Worm (Caenorhabditis elegans) whole organism, mixed stage, embryonic: Measurements from ENCODE around the gene btb-18.

Experiments
- ces-1 ChIP-seq: fragments of 150-350 bp; optimal IDR thresholded peaks from 2 replicates; lab custom pipeline; 2014; ENCODE audit warnings: missing biosample characterization, missing genetic modification reagents, missing genetic modification characterization
- elt-3 ChIP-seq: fragments of 150-350 bp; optimal IDR thresholded peaks from 2 replicates; lab custom pipeline; 2014; ENCODE audit warnings: missing biosample characterization, missing genetic modification characterization
- lin-32 ChIP-seq: fragments of 200-800 bp; sonication (Bioruptor generic); optimal IDR thresholded peaks from 2 replicates; lab custom pipeline; 2018; ENCODE audit warnings: mild to moderate bottlenecking, missing genetic modification characterization, missing compliant biosample characterization
- mep-1 ChIP-seq: fragments of 150-350 bp; optimal IDR thresholded peaks from 2 replicates; lab custom pipeline; 2017; ENCODE audit warnings: missing biosample characterization, missing genetic modification reagents, missing genetic modification characterization, inconsistent platforms
- mls-2 ChIP-seq: sonication (generic microtip); optimal IDR thresholded peaks from 2 replicates; lab custom pipeline; 2016; ENCODE audit warnings: mild to moderate bottlenecking, missing genetic modification characterization, moderate library complexity, missing compliant biosample characterization
- nhr-12 ChIP-seq: fragments of 150-350 bp; optimal IDR thresholded peaks from 2 replicates; lab custom pipeline; 2014; ENCODE audit warnings: missing biosample characterization, missing genetic modification characterization
- nhr-2 ChIP-seq: fragments of 150-350 bp; optimal IDR thresholded peaks from 2 replicates; lab custom pipeline; 2014; ENCODE audit warnings: missing biosample characterization, missing genetic modification characterization
- nhr-28 ChIP-seq: fragments of 150-350 bp; optimal IDR thresholded peaks from 2 replicates; lab custom pipeline; 2014; ENCODE audit warnings: missing biosample characterization, missing genetic modification characterization
- nhr-76 ChIP-seq: sonication (generic microtip); optimal IDR thresholded peaks from 2 replicates; lab custom pipeline; 2017; ENCODE audit warnings: missing biosample characterization, missing genetic modification characterization
- pha-4 ChIP-seq: fragments of 150-350 bp; optimal IDR thresholded peaks from 2 replicates; lab custom pipeline; 2018; ENCODE audit warnings: missing biosample characterization, missing genetic modification reagents, missing genetic modification characterization
- snpc-4 ChIP-seq: fragments of 150-350 bp; optimal IDR thresholded peaks from 2 replicates; lab custom pipeline; 2014; ENCODE audit warnings: missing biosample characterization, missing genetic modification characterization
- unc-39 ChIP-seq: fragments of 150-350 bp; optimal IDR thresholded peaks from 2 replicates; lab custom pipeline; 2014; ENCODE audit warnings: missing biosample characterization, missing genetic modification characterization
- unc-62 ChIP-seq: fragments of 150-350 bp; optimal IDR thresholded peaks from 2 replicates; lab custom pipeline; 2014; ENCODE audit warnings: missing biosample characterization, missing genetic modification reagents, missing genetic modification characterization

- no peak for TF ChIP-seq unc-62 (GFP tag; lab: Kevin White, UChicago)
- TF ChIP-seq elt-3 (tag; lab: Kevin White, UChicago) = no peak
- TF ChIP-seq nhr-12 (tag; lab: Kevin White, UChicago) = no peak
- no peak for TF ChIP-seq mls-2
- TF ChIP-seq nhr-28 (tag; lab: Kevin White, UChicago) = no peak
- TF ChIP-seq lin-32 (GFP tag; lab: Kevin White, UChicago) = no peak
- peak; percentile 21 for TF ChIP-seq pha-4 (tag; lab: Kevin White, UChicago)
- TF ChIP-seq unc-39 (tag; lab: Kevin White, UChicago) = no peak
- TF ChIP-seq mep-1 (tag; lab: Kevin White, UChicago) = no peak
- no peak for TF ChIP-seq snpc-4 (tag; lab: Kevin White, UChicago)
- peak; percentile 45 for TF ChIP-seq ces-1 (GFP tag; lab: Kevin White, UChicago)
- TF ChIP-seq nhr-76 (tag; lab: Kevin White, UChicago) = no peak
- TF ChIP-seq nhr-2 (tag; lab: Kevin White, UChicago) = no peak
Measured at ce11 chrII:3303582-3303981, 5.6 kb downstream of the btb-18 start.
